Worm (Caenorhabditis elegans): ENCODE measurements around the gene pdi-6.

pdi-6 gene

ce11 chrX:7068400-7068799 is at the start of gene pdi-6 (continued):
- TF ChIP-seq ceh-14 (tag; optimal IDR thresholded peaks at IDR 0.05): peak; percentile 25
- TF ChIP-seq zip-5 (tag; optimal IDR thresholded peaks at IDR 0.05): peak; percentile 17
- TF ChIP-seq tbx-7 (tag; optimal IDR thresholded peaks at IDR 0.05): peak; percentile 59
- TF ChIP-seq nhr-11 (tag; optimal IDR thresholded peaks at IDR 0.05): no peak
- TF ChIP-seq pag-3 (tag; optimal IDR thresholded peaks at IDR 0.05; ENCODE audit: borderline replicate concordance): no peak
- TF ChIP-seq ceh-31 (tag; optimal IDR thresholded peaks at IDR 0.05): peak; percentile 94

- TF ChIP-seq ceh-19 (GFP tag; optimal IDR thresholded peaks at IDR 0.05): no peak
- TF ChIP-seq fax-1 (tag; optimal IDR thresholded peaks at IDR 0.05): no peak
- TF ChIP-seq ceh-31 (tag; optimal IDR thresholded peaks at IDR 0.05): no peak
- TF ChIP-seq pag-3 (tag; optimal IDR thresholded peaks at IDR 0.05; ENCODE audit: borderline replicate concordance): no peak
- no peak for TF ChIP-seq hlh-13 (GFP tag; optimal IDR thresholded peaks at IDR 0.05)
- no peak for TF ChIP-seq unc-55 (GFP tag; optimal IDR thresholded peaks at IDR 0.05)
- TF ChIP-seq K02D7.2 (tag; optimal IDR thresholded peaks at IDR 0.05): no peak
- TF ChIP-seq ceh-2 (tag; optimal IDR thresholded peaks at IDR 0.05): no peak
- TF ChIP-seq hlh-30 (tag; optimal IDR thresholded peaks at IDR 0.05; ENCODE audit: insufficient read depth): no peak
- no peak for TF ChIP-seq Y22D7AL.16 (tag; optimal IDR thresholded peaks at IDR 0.05)
- TF ChIP-seq T23F11.4 (GFP tag; optimal IDR thresholded peaks at IDR 0.05): no peak
- TF ChIP-seq ceh-45 (GFP tag; IDR thresholded peaks at IDR 0.05): no peak
- TF ChIP-seq ttx-3 (tag; optimal IDR thresholded peaks at IDR 0.05): no peak
- no peak for TF ChIP-seq C08G9.2 (tag; optimal IDR thresholded peaks at IDR 0.05)
- no peak for TF ChIP-seq madf-2 (tag; optimal IDR thresholded peaks at IDR 0.05)
Observed at ce11 chrX:7116896-7117295, 48.5 kb upstream of the pdi-6 start, which contains the start of gene hen-1. TSS of gene hen-1 (minus strand) at chrX:7116996.

- TF ChIP-seq pqm-1 (tag; optimal IDR thresholded peaks at IDR 0.05) (no peak), F13H6.1 (tag; optimal IDR thresholded peaks at IDR 0.05) (no peak), zip-5 (tag; optimal IDR thresholded peaks at IDR 0.05) (no peak), C08G9.2 (tag; optimal IDR thresholded peaks at IDR 0.05) (no peak), ama-1 (optimal IDR thresholded peaks at IDR 0.05) (no peak), lin-11 (tag; optimal IDR thresholded peaks at IDR 0.05) (no peak), hlh-8 (tag; optimal IDR thresholded peaks at IDR 0.05) (no peak), ceh-30 (tag; optimal IDR thresholded peaks at IDR 0.05) (no peak)
Observed at ce11 chrX:7112589-7112988, 44.2 kb upstream of the pdi-6 start, which contains the start of gene C36B7.1. TSS of gene C36B7.1 (plus strand) at chrX:7112889.

- TF ChIP-seq lim-6 (tag; optimal IDR thresholded peaks at IDR 0.05): no peak
Observed at ce11 chrX:7106103-7106502, 37.7 kb upstream of the pdi-6 start, which contains the start of gene C36B7.2. TSS of gene C36B7.2 (plus strand) at chrX:7106403.

- no peak for TF ChIP-seq lim-6 (tag; optimal IDR thresholded peaks at IDR 0.05)
- TF ChIP-seq unc-42 (tag; optimal IDR thresholded peaks at IDR 0.05): no peak
Observed at ce11 chrX:7101477-7101876, 33.1 kb upstream of the pdi-6 start, which contains the start of gene C36B7.3. TSS of gene C36B7.3 (plus strand) at chrX:7101777.

- TF ChIP-seq unc-42 (tag; optimal IDR thresholded peaks at IDR 0.05) (peak; percentile 0), tbx-2 (tag; optimal IDR thresholded peaks at IDR 0.05) (peak; percentile 26), che-1 (tag; optimal IDR thresholded peaks at IDR 0.05) (no peak), K02D7.2 (tag; optimal IDR thresholded peaks at IDR 0.05) (no peak), ref-2 (tag; optimal IDR thresholded peaks at IDR 0.05) (peak; percentile 16), elt-2 (tag; optimal IDR thresholded peaks at IDR 0.05) (peak; percentile 38), ceh-30 (tag; optimal IDR thresholded peaks at IDR 0.05) (no peak), pha-4 (tag; optimal IDR thresholded peaks at IDR 0.05) (no peak), nhr-232 (tag; optimal IDR thresholded peaks at IDR 0.05) (no peak), ceh-31 (tag; optimal IDR thresholded peaks at IDR 0.05) (peak; percentile 45)
Observed at ce11 chrX:7100290-7100689, 31.9 kb upstream of the pdi-6 start, which contains the start of gene C36B7.6. TSS of gene C36B7.6 (minus strand) at chrX:7100338.

Measured in whole organism, late embryonic.